Worm (Caenorhabditis elegans) whole organism, L4/young adult: ENCODE measurements around the gene mccc-2.
A peak's percentile ranks its signal among the peaks of the same experiment; 100 is the strongest.

Experiments
- W03F9.2 ChIP-seq: fragments of 150-350 bp; optimal IDR thresholded peaks from 2 replicates; lab custom pipeline; 2014; ENCODE audit warnings: missing biosample characterization, missing genetic modification characterization
- dao-5 ChIP-seq: sonication (generic microtip); optimal IDR thresholded peaks from 2 replicates; lab custom pipeline; 2016; ENCODE audit warnings: missing genotype, missing genetic modification characterization, moderate library complexity, missing compliant biosample characterization
- him-1 ChIP-seq: sonication (generic microtip); optimal IDR thresholded peaks from 2 replicates; lab custom pipeline; 2016; ENCODE audit warnings: missing genotype, missing genetic modification reagents, missing genetic modification characterization, missing compliant biosample characterization

Gene mccc-2

DNA sequence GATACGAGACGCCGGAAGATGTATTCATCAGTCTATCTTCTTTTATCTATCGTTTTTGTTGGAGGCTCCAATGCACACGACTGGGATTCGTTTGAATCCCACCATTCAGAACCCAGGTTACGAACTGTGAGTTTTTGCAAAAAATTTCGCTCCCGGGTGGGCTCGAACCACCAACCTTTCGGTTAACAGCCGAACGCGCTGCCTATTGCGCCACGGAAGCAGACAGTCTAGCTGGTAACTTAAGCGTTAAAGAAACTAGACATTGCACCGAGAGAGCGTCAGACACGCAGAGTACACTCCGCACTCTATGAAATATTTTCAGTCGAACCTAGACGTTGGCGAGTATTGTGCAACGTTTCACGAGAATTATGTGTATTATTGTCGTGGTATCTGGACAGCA is 14.9 kb upstream of the mccc-2 start:
- TF ChIP-seq him-1 (tag; lab: Kevin White, UChicago) (peak; percentile 8), W03F9.2 (tag; lab: Kevin White, UChicago) (no peak), dao-5 (tag; lab: Kevin White, UChicago) (no peak)

DNA sequence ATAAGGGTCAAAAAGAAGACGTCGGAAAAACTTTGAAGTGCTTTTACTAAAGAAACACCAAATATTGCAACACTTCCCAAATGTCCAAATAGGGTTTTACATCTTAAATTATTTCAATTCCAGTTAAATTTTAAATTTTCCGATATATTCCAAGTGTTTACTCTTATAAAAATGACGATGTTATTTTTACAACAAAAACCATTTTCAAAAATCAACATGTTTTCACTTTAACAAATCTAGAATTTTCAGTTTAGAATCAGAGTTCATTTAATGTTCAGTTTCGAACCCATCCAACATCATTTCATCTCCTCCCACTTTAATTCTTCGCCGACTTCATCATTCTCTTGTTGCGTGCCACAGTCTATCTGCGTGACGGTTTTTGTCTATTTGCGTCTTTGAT is 14.5 kb upstream of the mccc-2 start, which contains the start of gene dos-1:
TSS of gene dos-1 (plus strand) at position 301 of the 400 bp plus-strand sequence.
- TF ChIP-seq W03F9.2 (tag; lab: Kevin White, UChicago) (no peak), him-1 (tag; lab: Kevin White, UChicago) (no peak), dao-5 (tag; lab: Kevin White, UChicago) (no peak)

DNA sequence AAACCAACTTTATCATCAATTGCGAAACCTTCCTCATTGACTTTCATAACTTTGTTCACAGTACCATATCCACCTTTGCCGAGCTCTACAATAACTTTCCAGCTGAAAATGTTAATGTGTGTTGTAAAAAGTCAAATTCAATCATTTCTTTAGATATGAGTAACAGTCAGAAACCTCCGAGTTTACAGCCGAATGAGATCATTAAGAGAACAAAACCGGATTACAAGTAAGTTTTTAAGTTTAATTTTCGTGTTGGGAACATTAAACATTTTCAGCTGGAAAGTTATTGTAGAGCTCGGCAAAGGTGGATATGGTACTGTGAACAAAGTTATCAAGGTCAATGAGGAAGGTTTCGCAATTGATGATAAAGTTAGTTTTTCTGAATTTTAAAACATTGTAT is 12.0 kb upstream of the mccc-2 start, which contains the start of gene ZK507.1:
TSS of gene ZK507.1 (minus strand) at position 101 of the 400 bp plus-strand sequence.
- TF ChIP-seq dao-5 (tag; lab: Kevin White, UChicago), result no peak
- TF ChIP-seq W03F9.2 (tag; lab: Kevin White, UChicago), result no peak
- no peak for TF ChIP-seq him-1 (tag; lab: Kevin White, UChicago)

DNA sequence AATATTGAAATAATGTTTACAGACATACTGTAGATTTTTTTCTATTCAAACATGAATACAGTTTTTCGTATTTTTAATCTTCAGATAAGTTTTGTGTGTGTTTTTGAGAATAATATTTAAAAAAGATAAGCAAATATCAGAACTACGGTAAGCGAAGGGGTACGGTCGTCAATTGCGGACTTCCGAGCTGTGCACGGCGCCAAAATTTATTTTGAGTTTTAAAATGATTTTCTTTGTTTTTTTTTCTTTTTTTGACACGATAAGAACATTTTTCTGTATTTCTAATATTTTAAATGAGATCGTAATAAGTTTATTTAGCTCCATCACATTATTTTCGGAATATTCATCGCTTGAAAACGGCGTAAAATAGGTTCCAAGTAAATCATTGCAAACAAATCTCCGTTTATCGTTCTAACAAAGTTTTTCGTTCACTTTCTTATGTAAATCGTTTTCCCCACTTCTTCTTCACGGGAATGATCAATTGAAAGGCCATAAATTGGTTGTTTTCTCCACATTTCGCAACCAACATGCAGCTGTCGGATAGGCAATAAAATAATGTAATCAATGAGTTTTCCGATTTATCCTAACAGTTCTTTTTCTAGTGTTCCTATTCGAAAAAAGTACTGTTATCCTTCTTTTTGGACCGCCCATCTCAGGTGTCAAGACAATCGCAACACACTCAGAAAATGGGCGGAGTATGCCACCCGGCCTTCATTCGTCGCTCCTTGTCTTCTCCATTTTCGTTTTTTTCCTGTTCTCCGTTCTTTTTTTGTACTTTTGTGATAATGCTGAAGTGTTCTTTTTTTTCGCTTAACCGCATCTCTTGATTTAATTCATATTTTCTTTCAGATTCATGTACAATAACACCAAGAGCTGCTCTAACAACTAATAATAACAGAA is 2.5 kb upstream of the mccc-2 start, which contains the start of gene glp-1:
TSS of gene glp-1 (plus strand) at position 850 of the 900 bp plus-strand sequence.
- TF ChIP-seq him-1 (tag; lab: Kevin White, UChicago) (no peak), dao-5 (tag; lab: Kevin White, UChicago) (no peak), W03F9.2 (tag; lab: Kevin White, UChicago) (no peak)

DNA sequence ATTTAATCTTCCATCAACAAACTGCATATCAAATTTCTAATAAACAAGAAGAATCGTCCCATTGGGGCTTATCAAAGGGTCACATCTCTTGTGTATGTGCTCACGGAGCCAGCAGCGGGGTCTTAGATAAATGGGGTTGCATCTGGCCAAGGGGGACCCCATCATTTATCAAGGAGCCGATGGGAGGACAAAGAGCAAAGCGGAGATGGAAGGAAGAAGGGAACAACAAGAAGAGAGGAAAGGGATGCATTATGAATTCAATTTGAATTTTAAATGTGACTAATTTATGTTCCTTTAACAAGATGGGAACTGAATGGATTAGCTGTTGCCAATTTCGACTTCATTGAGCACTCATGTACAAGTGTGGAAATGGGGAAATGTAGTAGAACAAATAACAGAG is 4.8 kb downstream of the mccc-2 start:
- peak; percentile 17 for TF ChIP-seq him-1 (tag; lab: Kevin White, UChicago)
- TF ChIP-seq dao-5 (tag; lab: Kevin White, UChicago), result no peak

DNA sequence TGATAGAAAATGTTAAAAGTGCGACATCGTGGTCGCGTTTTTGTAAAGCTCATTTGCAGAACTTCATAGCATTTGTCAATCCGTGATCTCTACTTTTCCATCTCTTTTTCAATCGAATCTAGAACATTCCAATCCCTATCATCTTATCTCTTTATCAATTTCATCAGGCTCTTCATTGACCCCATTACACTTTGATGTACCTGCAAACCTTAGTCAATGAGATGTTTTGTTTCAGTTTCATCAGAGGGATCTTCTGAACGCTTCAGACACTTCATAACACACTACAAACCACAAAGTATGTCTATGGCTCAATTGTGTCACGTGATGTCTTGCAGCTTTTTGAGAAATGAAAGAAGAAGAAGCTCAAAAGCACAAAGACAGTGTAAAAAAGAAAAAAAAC is 6.1 kb downstream of the mccc-2 start:
- TF ChIP-seq W03F9.2 (tag; lab: Kevin White, UChicago), result no peak
- no peak for TF ChIP-seq dao-5 (tag; lab: Kevin White, UChicago)
- no peak for TF ChIP-seq him-1 (tag; lab: Kevin White, UChicago)

DNA sequence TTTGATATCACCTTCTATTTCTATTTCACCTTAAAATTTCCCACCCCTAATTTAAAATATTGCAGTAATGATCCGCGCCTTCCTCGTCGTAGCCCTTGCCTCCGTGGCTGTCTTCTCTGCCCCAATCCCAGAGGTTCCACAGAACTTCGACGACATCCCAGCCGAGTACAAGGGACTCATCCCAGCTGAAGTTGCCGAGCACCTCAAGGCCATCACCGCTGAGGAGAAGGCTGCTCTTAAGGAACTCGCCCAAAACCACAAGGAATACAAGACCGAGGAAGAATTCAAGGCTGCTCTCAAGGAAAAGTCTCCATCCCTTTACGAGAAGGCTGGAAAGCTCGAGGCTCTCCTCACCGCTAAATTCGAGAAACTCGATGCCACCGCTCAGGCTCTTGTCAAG is 7.4 kb downstream of the mccc-2 start, which contains the start of gene far-2:
TSS of gene far-2 (plus strand) at position 66 of the 400 bp plus-strand sequence.
- no peak for TF ChIP-seq W03F9.2 (tag; lab: Kevin White, UChicago)
- TF ChIP-seq dao-5 (tag; lab: Kevin White, UChicago), result no peak
- no peak for TF ChIP-seq him-1 (tag; lab: Kevin White, UChicago)

DNA sequence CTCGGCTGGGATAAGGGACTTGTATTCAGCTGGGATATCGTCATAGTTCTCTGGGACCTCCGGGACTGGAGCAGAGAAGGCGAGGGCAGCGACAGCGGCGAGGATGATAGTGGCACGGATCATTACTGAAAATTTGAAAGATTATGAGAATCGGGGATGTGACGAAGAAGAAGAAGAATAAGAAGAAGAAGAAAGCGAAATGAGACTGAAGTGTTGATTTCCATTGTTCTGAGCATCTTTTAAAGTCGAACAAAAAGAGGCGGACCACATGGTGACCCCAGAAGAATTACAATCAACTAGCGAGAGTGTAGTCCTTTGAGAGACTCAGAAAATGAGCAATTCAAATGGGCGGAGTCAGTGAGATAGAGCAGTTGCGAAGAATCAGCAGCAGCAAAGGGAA is 8.1 kb downstream of the mccc-2 start, which contains the start of gene far-1:
TSS of gene far-1 (minus strand) at position 125 of the 400 bp plus-strand sequence.
- no peak for TF ChIP-seq dao-5 (tag; lab: Kevin White, UChicago)
- TF ChIP-seq him-1 (tag; lab: Kevin White, UChicago), result no peak
- no peak for TF ChIP-seq W03F9.2 (tag; lab: Kevin White, UChicago)

DNA sequence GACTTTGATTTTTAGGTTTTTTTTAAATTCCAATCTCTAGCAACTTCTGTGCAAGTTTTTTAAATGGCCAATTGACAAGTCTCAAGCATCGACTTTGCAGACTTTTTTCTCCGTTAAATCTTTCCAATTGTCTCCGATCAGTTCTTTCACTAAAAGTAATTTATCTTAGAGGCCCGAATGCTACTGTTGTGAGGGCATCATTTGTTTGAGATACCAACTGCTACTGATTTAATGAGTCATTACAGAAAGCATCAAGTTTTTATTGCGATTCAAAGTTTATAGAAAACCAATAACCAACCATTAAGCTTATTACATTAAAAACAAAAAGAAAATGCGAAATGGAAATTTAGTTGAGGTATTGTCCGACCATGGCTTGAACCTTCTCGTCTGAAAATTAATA is 9.0 kb downstream of the mccc-2 start:
- no peak for TF ChIP-seq W03F9.2 (tag; lab: Kevin White, UChicago)
- no peak for TF ChIP-seq him-1 (tag; lab: Kevin White, UChicago)
- no peak for TF ChIP-seq dao-5 (tag; lab: Kevin White, UChicago)

DNA sequence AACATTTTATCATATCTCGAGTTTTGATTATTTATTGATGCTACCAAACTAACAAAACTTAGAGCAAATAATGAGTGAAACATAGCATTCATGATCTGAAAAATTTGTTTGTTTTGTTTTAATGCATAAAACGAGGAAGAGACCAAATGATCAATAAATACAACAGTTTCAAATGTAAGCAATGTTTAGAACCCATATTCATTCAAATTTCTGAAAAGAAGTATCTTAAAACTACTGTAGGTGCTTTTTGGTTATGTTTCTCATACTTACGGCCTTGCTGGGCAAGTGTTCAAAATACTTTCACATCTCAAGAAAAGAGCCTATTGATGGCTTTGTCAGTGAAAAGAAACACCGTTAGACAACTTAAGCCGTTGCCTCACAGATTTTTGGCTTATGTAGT is 11.5 kb downstream of the mccc-2 start, which contains the start of gene F02A9.1:
TSS of gene F02A9.1 (minus strand) at position 101 of the 400 bp plus-strand sequence.
- TF ChIP-seq dao-5 (tag; lab: Kevin White, UChicago) (no peak), W03F9.2 (tag; lab: Kevin White, UChicago) (no peak), him-1 (tag; lab: Kevin White, UChicago) (no peak)

DNA sequence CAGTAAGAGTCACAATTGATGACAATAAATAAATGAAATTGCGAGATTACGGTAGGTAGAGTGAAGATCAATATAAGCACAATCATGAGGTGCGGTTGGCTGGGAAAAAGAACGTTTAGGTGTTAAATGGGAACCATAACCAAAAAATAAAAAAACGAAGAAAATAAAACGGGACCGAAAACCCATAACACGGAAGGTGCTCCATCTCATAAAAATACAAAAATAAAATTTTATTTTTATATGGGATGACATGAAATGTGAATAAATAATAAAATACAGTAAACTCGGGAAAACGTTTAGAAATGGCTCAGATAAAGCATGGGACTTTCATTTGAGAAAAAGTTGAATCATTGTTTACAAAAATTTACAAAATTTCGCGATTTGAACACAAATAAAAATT is 13.6 kb downstream of the mccc-2 start, which contains the start of gene F02A9.7:
TSS of gene F02A9.7 (minus strand) at position 101 of the 400 bp plus-strand sequence.
- TF ChIP-seq W03F9.2 (tag; lab: Kevin White, UChicago) (no peak), dao-5 (tag; lab: Kevin White, UChicago) (no peak), him-1 (tag; lab: Kevin White, UChicago) (no peak)

DNA sequence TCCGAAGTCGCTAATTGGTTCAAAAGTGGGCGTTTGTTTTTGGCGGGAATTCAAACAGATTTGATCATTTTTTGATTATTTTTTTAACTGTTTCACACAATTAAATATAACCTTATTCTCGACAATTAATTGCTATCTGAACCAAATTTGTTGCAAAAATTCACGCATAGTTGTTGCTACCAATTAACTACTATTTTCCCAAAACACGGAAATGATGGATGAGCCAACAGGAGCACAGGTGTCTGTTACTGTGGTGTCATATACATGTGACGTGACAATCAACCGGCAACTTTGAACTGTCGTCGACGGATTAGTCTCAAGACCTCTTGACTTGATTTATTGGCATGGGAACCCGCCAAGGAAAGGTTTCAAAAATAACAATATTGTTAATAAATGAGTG is 16.5 kb downstream of the mccc-2 start:
- TF ChIP-seq dao-5 (tag; lab: Kevin White, UChicago) (no peak), W03F9.2 (tag; lab: Kevin White, UChicago) (no peak), him-1 (tag; lab: Kevin White, UChicago) (no peak)

DNA sequence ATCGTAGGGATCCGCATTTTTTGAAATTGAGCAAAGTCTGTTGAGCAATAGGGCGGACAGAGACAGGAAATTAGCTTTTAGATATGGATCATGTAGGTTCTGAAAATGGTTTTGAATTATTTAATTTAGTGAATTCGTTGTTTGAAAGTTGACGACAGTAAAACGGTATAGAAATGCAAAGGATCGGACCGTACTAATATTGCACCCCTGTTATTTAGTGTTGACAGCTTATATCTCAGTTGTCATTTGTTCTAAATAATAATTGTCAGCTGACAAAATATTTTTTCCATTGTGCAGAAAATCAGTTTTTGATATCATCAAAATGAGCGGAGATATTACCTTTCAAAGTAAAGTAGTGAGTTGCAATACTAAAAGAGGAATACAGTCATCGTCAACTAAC is 17.8 kb downstream of the mccc-2 start, which contains the start of gene lin-12:
TSS of gene lin-12 (minus strand) at position 101 of the 400 bp plus-strand sequence.
- TF ChIP-seq W03F9.2 (tag; lab: Kevin White, UChicago) (no peak), dao-5 (tag; lab: Kevin White, UChicago) (no peak), him-1 (tag; lab: Kevin White, UChicago) (no peak)
